Fruit fly (Drosophila melanogaster): ENCODE measurements around the gene Unc-76.

Gene Unc-76

DNA sequence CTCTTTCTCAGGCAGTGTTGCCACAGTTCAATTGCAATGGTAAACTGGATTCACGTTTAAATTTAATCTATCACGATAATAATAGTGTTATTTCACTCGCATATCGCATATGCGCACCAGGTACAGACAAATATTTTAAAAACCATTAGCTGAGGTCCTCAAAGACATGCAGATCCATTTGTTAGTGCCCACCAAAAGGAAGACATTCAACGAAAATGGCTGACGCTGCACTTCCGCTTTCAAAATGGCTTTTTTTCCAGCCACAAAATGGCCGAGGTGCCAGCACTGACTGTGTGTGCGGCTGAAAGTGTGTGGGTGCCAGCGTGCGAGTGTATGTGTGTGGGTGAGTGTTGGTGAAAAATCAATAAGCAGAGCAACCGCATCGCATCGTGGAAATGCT is 19.3 kb upstream of the Unc-76 start (continued):
- TF ChIP-seq CG4328 (GFP tag; optimal IDR thresholded peaks at IDR 0.05) = peak; percentile 48
- TF ChIP-seq Lhr (GFP tag; optimal IDR thresholded peaks at IDR 0.05) = peak; percentile 1
- peak; percentile 52 for TF ChIP-seq CG12391 (tag; optimal IDR thresholded peaks at IDR 0.05)
- no peak for TF ChIP-seq Gsc (GFP tag; IDR thresholded peaks at IDR 0.05)
- TF ChIP-seq CG1832 (GFP tag; optimal IDR thresholded peaks at IDR 0.05) = no peak
- TF ChIP-seq lilli (GFP tag; optimal IDR thresholded peaks at IDR 0.05) = peak; percentile 14
- no peak for TF ChIP-seq CG11560 (tag; IDR thresholded peaks at IDR 0.05)
- TF ChIP-seq grau (tag; optimal IDR thresholded peaks at IDR 0.05) = peak; percentile 42
- peak; percentile 50 for TF ChIP-seq CG15269 (tag; optimal IDR thresholded peaks at IDR 0.05)
- no peak for TF ChIP-seq aop (GFP tag; IDR thresholded peaks at IDR 0.05)
- TF ChIP-seq CG31441 (GFP tag; IDR thresholded peaks at IDR 0.05) = peak; percentile 55
- no peak for TF ChIP-seq cato (GFP tag; optimal IDR thresholded peaks at IDR 0.05; ENCODE audit: borderline replicate concordance)
- TF ChIP-seq CG3838 (GFP tag; optimal IDR thresholded peaks at IDR 0.05) = no peak
- TF ChIP-seq CG11723 (GFP tag; optimal IDR thresholded peaks at IDR 0.05) = peak; percentile 18
- no peak for TF ChIP-seq run (tag; optimal IDR thresholded peaks at IDR 0.05)
- TF ChIP-seq sim (GFP tag; IDR thresholded peaks at IDR 0.05) = no peak
- peak; percentile 39 for TF ChIP-seq CG10543 (GFP tag; optimal IDR thresholded peaks at IDR 0.05)
- no peak for TF ChIP-seq yki (optimal IDR thresholded peaks at IDR 0.05)
- TF ChIP-seq wor (GFP tag; IDR thresholded peaks at IDR 0.05) = no peak
- peak; percentile 15 for TF ChIP-seq CG15601 (tag; optimal IDR thresholded peaks at IDR 0.05)
- TF ChIP-seq CG1529 (GFP tag; optimal IDR thresholded peaks at IDR 0.05) = peak; percentile 42
- peak; percentile 26 for TF ChIP-seq tap (tag; optimal IDR thresholded peaks at IDR 0.05)
- TF ChIP-seq CG7556 (GFP tag; optimal IDR thresholded peaks at IDR 0.05) = peak; percentile 40
- peak; percentile 30 for TF ChIP-seq eyg (GFP tag; optimal IDR thresholded peaks at IDR 0.05)
- peak in 1 of 2 experiments; percentile 0 for TF ChIP-seq insv (GFP tag; optimal IDR thresholded peaks at IDR 0.05)
- TF ChIP-seq tgo (GFP tag; IDR thresholded peaks at IDR 0.05) = no peak
- TF ChIP-seq kni (GFP tag; optimal IDR thresholded peaks at IDR 0.05) = peak; percentile 60
- TF ChIP-seq CG7839 (tag; optimal IDR thresholded peaks at IDR 0.05) = peak; percentile 51
- TF ChIP-seq CG10147 (GFP tag; optimal IDR thresholded peaks at IDR 0.05) = peak; percentile 19
- TF ChIP-seq Oli (tag; optimal IDR thresholded peaks at IDR 0.05) = peak; percentile 21
- TF ChIP-seq CoRest (tag; optimal IDR thresholded peaks at IDR 0.05) = peak; percentile 65
- no peak for TF ChIP-seq CG8290 (GFP tag; optimal IDR thresholded peaks at IDR 0.05)
- TF ChIP-seq CG8290 (tag; optimal IDR thresholded peaks at IDR 0.05) = peak; percentile 21 to 53
- TF ChIP-seq CG14710 (tag; optimal IDR thresholded peaks at IDR 0.05) = peak; percentile 55
- peak; percentile 60 for TF ChIP-seq CG33557 (GFP tag; optimal IDR thresholded peaks at IDR 0.05)
- peak; percentile 35 for TF ChIP-seq CG5180 (GFP tag; optimal IDR thresholded peaks at IDR 0.05)
- TF ChIP-seq eve (GFP tag; optimal IDR thresholded peaks at IDR 0.05) = no peak
- TF ChIP-seq CG2120 (GFP tag; optimal IDR thresholded peaks at IDR 0.05) = no peak
- no peak for TF ChIP-seq hb (GFP tag; IDR thresholded peaks at IDR 0.05; ENCODE audit: partially characterized antibody)
- peak; percentile 20 for TF ChIP-seq CG15696 (tag; optimal IDR thresholded peaks at IDR 0.05)
- peak; percentile 62 for TF ChIP-seq MBD-R2 (GFP tag; IDR thresholded peaks at IDR 0.05)
- TF ChIP-seq Pdp1 (GFP tag; optimal IDR thresholded peaks at IDR 0.05) = peak; percentile 0 to 18
- TF ChIP-seq unpg (GFP tag; optimal IDR thresholded peaks at IDR 0.05) = peak; percentile 56
- TF ChIP-seq NC2α (GFP tag; optimal IDR thresholded peaks at IDR 0.05) = no peak
- TF ChIP-seq corto (GFP tag; optimal IDR thresholded peaks at IDR 0.05) = no peak
- TF ChIP-seq CG6254 (GFP tag; optimal IDR thresholded peaks at IDR 0.05) = peak; percentile 36
- TF ChIP-seq CG18619 (GFP tag; optimal IDR thresholded peaks at IDR 0.05) = peak; percentile 34
- peak in 1 of 3 experiments; percentile 45 for TF ChIP-seq lola (GFP tag; optimal IDR thresholded peaks at IDR 0.05)
- peak; percentile 79 for TF ChIP-seq sr (GFP tag; IDR thresholded peaks at IDR 0.05)
- peak; percentile 50 for TF ChIP-seq ranshi (GFP tag; IDR thresholded peaks at IDR 0.05)
- peak; percentile 19 for TF ChIP-seq CG3407 (GFP tag; optimal IDR thresholded peaks at IDR 0.05)
